Fruit fly (Drosophila melanogaster) whole organism, prepupa: ENCODE results near the gene RhoGAP19D.

Experiments
- Blimp-1 ChIP-seq: fragments of 200-800 bp; sonication (Bioruptor generic); optimal IDR thresholded peaks from 3 replicates; lab custom pipeline; 2017; ENCODE audit warnings: missing biosample characterization, missing genetic modification characterization, mild to moderate bottlenecking, moderate library complexity, missing genetic modification reagents
- CG10631 ChIP-seq: fragments of 200-800 bp; sonication (Bioruptor generic); optimal IDR thresholded peaks from 2 replicates; lab custom pipeline; 2016; ENCODE audit warnings: missing biosample characterization, missing genetic modification characterization
- CG10669 ChIP-seq: fragments of 200-800 bp; sonication (Bioruptor generic); optimal IDR thresholded peaks from 3 replicates; lab custom pipeline; 2018; ENCODE audit warnings: missing biosample characterization, mild to moderate bottlenecking, missing genetic modification characterization, moderate library complexity
- CG11762 ChIP-seq: fragments of 200-800 bp; sonication (Bioruptor generic); optimal IDR thresholded peaks from 3 replicates; lab custom pipeline; 2016; ENCODE audit warnings: missing biosample characterization, missing genetic modification characterization; ENCODE audit not compliant: insufficient read depth
- CG11902 ChIP-seq: fragments of 200-800 bp; sonication (Bioruptor generic); optimal IDR thresholded peaks from 3 replicates; lab custom pipeline; 2016; ENCODE audit warnings: missing biosample characterization, missing genetic modification characterization
- CG15336 ChIP-seq: fragments of 200-800 bp; sonication (Bioruptor generic); IDR thresholded peaks from 2 replicates; pipeline ENCODE4 v1.3.6; 2022; ENCODE audit warnings: missing biosample characterization, missing genetic modification characterization
- CG1621 ChIP-seq: fragments of 200-800 bp; sonication (Bioruptor generic); optimal IDR thresholded peaks from 3 replicates; lab custom pipeline; 2018; ENCODE audit warnings: missing biosample characterization, mild to moderate bottlenecking, missing genetic modification characterization
- CG16779 ChIP-seq: fragments of 200-800 bp; sonication (Bioruptor generic); optimal IDR thresholded peaks from 3 replicates; lab custom pipeline; 2017; ENCODE audit warnings: missing biosample characterization, mild to moderate bottlenecking, missing genetic modification characterization
- CG3032 ChIP-seq: fragments of 200-800 bp; optimal IDR thresholded peaks from 2 replicates; lab custom pipeline; 2019; ENCODE audit warnings: missing biosample characterization, mild to moderate bottlenecking, missing genetic modification characterization, moderate library complexity
- CG31627 ChIP-seq: fragments of 200-800 bp; sonication (Bioruptor generic); optimal IDR thresholded peaks from 3 replicates; lab custom pipeline; 2016; ENCODE audit warnings: missing biosample characterization, missing genetic modification characterization
- CG32006 ChIP-seq: fragments of 200-800 bp; sonication (Bioruptor generic); optimal IDR thresholded peaks from 3 replicates; lab custom pipeline; 2017; ENCODE audit warnings: missing biosample characterization, mild to moderate bottlenecking, missing genetic modification characterization
- CG3919 ChIP-seq: fragments of 200-800 bp; sonication (Bioruptor generic); optimal IDR thresholded peaks from 3 replicates; lab custom pipeline; 2016; ENCODE audit warnings: missing biosample characterization, missing genetic modification characterization
- CG4318 ChIP-seq: fragments of 200-800 bp; sonication (Bioruptor generic); optimal IDR thresholded peaks from 3 replicates; lab custom pipeline; 2017; ENCODE audit warnings: missing biosample characterization, mild to moderate bottlenecking, missing genetic modification characterization
- CG6163 ChIP-seq: fragments of 200-800 bp; sonication (Bioruptor generic); IDR thresholded peaks from 3 replicates; pipeline ENCODE4 v1.3.6; 2022; ENCODE audit warnings: missing biosample characterization, missing genetic modification characterization
- CG6792 ChIP-seq: fragments of 200-800 bp; sonication (Bioruptor generic); optimal IDR thresholded peaks from 3 replicates; lab custom pipeline; 2016; ENCODE audit warnings: missing biosample characterization, missing genetic modification characterization
- CG6854 ChIP-seq: fragments of 200-800 bp; sonication (Bioruptor generic); optimal IDR thresholded peaks from 2 replicates; lab custom pipeline; 2017; ENCODE audit warnings: missing biosample characterization, mild to moderate bottlenecking, missing genetic modification characterization
- CG7368 ChIP-seq: fragments of 200-800 bp; sonication (Bioruptor generic); optimal IDR thresholded peaks from 3 replicates; lab custom pipeline; 2016; ENCODE audit warnings: missing biosample characterization, missing genetic modification characterization
- CG8119 ChIP-seq: fragments of 200-800 bp; sonication (Bioruptor generic); IDR thresholded peaks from 3 replicates; pipeline ENCODE4 v1.3.6; 2022; ENCODE audit warnings: missing biosample characterization, missing genetic modification characterization
- Eip75B ChIP-seq: fragments of 200-800 bp; sonication (Bioruptor generic); optimal IDR thresholded peaks from 3 replicates; lab custom pipeline; 2016; ENCODE audit warnings: missing biosample characterization, missing genetic modification characterization
- Eip78C ChIP-seq: fragments of 200-800 bp; sonication (Bioruptor generic); peaks from one replicate; lab custom pipeline; 2016; ENCODE audit warnings: missing biosample characterization, missing genetic modification characterization
- Ets96B ChIP-seq: fragments of 200-800 bp; optimal IDR thresholded peaks from 2 replicates; lab custom pipeline; 2019; ENCODE audit warnings: missing biosample characterization, mild to moderate bottlenecking, missing genetic modification characterization, moderate library complexity
- Hr38 ChIP-seq: sonication (Bioruptor generic); optimal IDR thresholded peaks from 2 replicates; lab custom pipeline; 2016; ENCODE audit warnings: missing biosample characterization, missing genetic modification characterization
- Hr39 ChIP-seq: fragments of 200-800 bp; sonication (Bioruptor generic); optimal IDR thresholded peaks from 2 replicates; lab custom pipeline; 2016; ENCODE audit warnings: missing biosample characterization, missing genetic modification characterization
- Hr4 ChIP-seq: fragments of 200-800 bp; sonication (Bioruptor generic); optimal IDR thresholded peaks from 3 replicates; lab custom pipeline; 2016; ENCODE audit warnings: missing biosample characterization, missing genetic modification characterization
- Lpt ChIP-seq: fragments of 200-800 bp; sonication (Bioruptor generic); optimal IDR thresholded peaks from 3 replicates; lab custom pipeline; 2016; ENCODE audit warnings: missing biosample characterization, missing genetic modification characterization
- Met ChIP-seq: fragments of 200-800 bp; sonication (Bioruptor generic); optimal IDR thresholded peaks from 3 replicates; lab custom pipeline; 2016; ENCODE audit warnings: missing biosample characterization, missing genetic modification characterization
- OdsH ChIP-seq: fragments of 200-800 bp; sonication (Bioruptor generic); optimal IDR thresholded peaks from 3 replicates; lab custom pipeline; 2016; ENCODE audit warnings: missing biosample characterization, missing genetic modification characterization
- Sox102F ChIP-seq: fragments of 200-800 bp; sonication (Bioruptor generic); optimal IDR thresholded peaks from 2 replicates; lab custom pipeline; 2016; ENCODE audit warnings: missing biosample characterization, mild to moderate bottlenecking, missing genetic modification characterization
- Sox15 ChIP-seq: fragments of 200-800 bp; sonication (Bioruptor generic); optimal IDR thresholded peaks from 3 replicates; lab custom pipeline; 2016; ENCODE audit warnings: missing biosample characterization, missing genetic modification characterization
- achi ChIP-seq: fragments of 200-800 bp; sonication (Bioruptor generic); optimal IDR thresholded peaks from 3 replicates; lab custom pipeline; 2016; ENCODE audit warnings: missing biosample characterization, missing genetic modification characterization
- acj6 ChIP-seq: fragments of 200-800 bp; sonication (Bioruptor generic); optimal IDR thresholded peaks from 3 replicates; lab custom pipeline; 2016; ENCODE audit warnings: missing biosample characterization, missing genetic modification characterization
- cyc ChIP-seq: fragments of 200-800 bp; sonication (Bioruptor generic); optimal IDR thresholded peaks from 3 replicates; lab custom pipeline; 2016; ENCODE audit warnings: missing biosample characterization, missing genetic modification characterization
- eg ChIP-seq: fragments of 200-800 bp; sonication (Bioruptor generic); IDR thresholded peaks from 3 replicates; pipeline ENCODE4 v1.3.6; 2022; ENCODE audit warnings: missing biosample characterization, missing genetic modification characterization
- esn ChIP-seq: fragments of 200-800 bp; sonication (Bioruptor generic); optimal IDR thresholded peaks from 2 replicates; lab custom pipeline; 2016; ENCODE audit warnings: missing biosample characterization, mild to moderate bottlenecking, missing genetic modification characterization, moderate library complexity
- fd59A ChIP-seq: fragments of 200-800 bp; sonication (Bioruptor generic); optimal IDR thresholded peaks from 2 replicates; lab custom pipeline; 2017; ENCODE audit warnings: missing biosample characterization, mild to moderate bottlenecking, missing genetic modification characterization, missing genetic modification reagents
- lz ChIP-seq: fragments of 200-800 bp; sonication (Bioruptor generic); optimal IDR thresholded peaks from 3 replicates; lab custom pipeline; 2016; ENCODE audit warnings: missing biosample characterization, missing genetic modification characterization
- pdm3 ChIP-seq: fragments of 200-800 bp; sonication (Bioruptor generic); optimal IDR thresholded peaks from 3 replicates; lab custom pipeline; 2016; ENCODE audit warnings: missing biosample characterization, missing genetic modification characterization
- salr ChIP-seq, 2 experiments: fragments of 200-800 bp; sonication (Bioruptor generic); optimal IDR thresholded peaks; 3 replicates each; lab custom pipeline; 2016 to 2018; ENCODE audit warnings: missing biosample characterization in 2 of 2, missing genetic modification characterization in 2 of 2, mild to moderate bottlenecking in 1 of 2
- spab ChIP-seq: fragments of 200-800 bp; sonication (Bioruptor generic); optimal IDR thresholded peaks from 2 replicates; lab custom pipeline; 2017; ENCODE audit warnings: missing biosample characterization, mild to moderate bottlenecking, missing genetic modification characterization, missing genetic modification reagents
- svp ChIP-seq: fragments of 200-800 bp; sonication (Bioruptor generic); peaks from one replicate; lab custom pipeline; 2016; ENCODE audit warnings: missing biosample characterization, missing genetic modification characterization
- topi ChIP-seq: fragments of 200-800 bp; sonication (Bioruptor generic); optimal IDR thresholded peaks from 3 replicates; lab custom pipeline; 2016; ENCODE audit warnings: missing biosample characterization, missing genetic modification characterization
- vri ChIP-seq: fragments of 200-800 bp; sonication (Bioruptor generic); optimal IDR thresholded peaks from 3 replicates; lab custom pipeline; 2016; ENCODE audit warnings: missing biosample characterization, mild to moderate bottlenecking, missing genetic modification characterization

The RhoGAP19D gene

dm6 chrX:20433345-20434332, 76.9 kb downstream of the RhoGAP19D start, which contains the start of gene CG1695:
Gene CG1695, plus strand, starts transcription at chrX:20433950.
- TF ChIP-seq cyc (GFP tag; lab: Kevin White, UChicago) (peak; percentile 37), Hr4 (GFP tag; lab: Kevin White, UChicago) (peak; percentile 8), Hr39 (GFP tag; lab: Kevin White, UChicago) (peak; percentile 20), topi (GFP tag; lab: Kevin White, UChicago) (peak; percentile 16), esn (GFP tag; lab: Kevin White, UChicago) (peak; percentile 18), achi (GFP tag; lab: Kevin White, UChicago) (peak; percentile 4), Ets96B (tag; lab: Kevin White, UChicago) (no peak), CG15336 (GFP tag; lab: Robert Waterston, UW) (0 out of 2 replicates have a peak, but pooled peaks have one; percentile 7), CG10669 (GFP tag; lab: Kevin White, UChicago) (no peak), Met (GFP tag; lab: Kevin White, UChicago) (peak; percentile 23), Eip78C (GFP tag; lab: Kevin White, UChicago) (peak; percentile 69), pdm3 (GFP tag; lab: Kevin White, UChicago) (peak; percentile 21), CG31627 (peak; percentile 21), CG11902 (GFP tag; lab: Kevin White, UChicago) (no peak), CG6792 (GFP tag; lab: Kevin White, UChicago) (peak; percentile 32), svp (GFP tag; lab: Kevin White, UChicago) (peak; percentile 69), OdsH (GFP tag; lab: Kevin White, UChicago) (peak; percentile 23), CG32006 (peak; percentile 43), spab (GFP tag; lab: Kevin White, UChicago) (no peak), lz (GFP tag; lab: Kevin White, UChicago) (peak; percentile 5), CG10631 (GFP tag; lab: Kevin White, UChicago) (no peak)
- TF ChIP-seq, all 60 proteins: peak for 16

dm6 chrX:20429482-20430204, 80.9 kb downstream of the RhoGAP19D start, which contains the start of the genes CG11710 and mal:
Gene CG11710, minus strand, starts transcription at chrX:20429673.
Gene mal, plus strand, starts transcription at chrX:20429675.
- TF ChIP-seq Sox102F (GFP tag; lab: Kevin White, UChicago): peak; percentile 83
- TF ChIP-seq esn (GFP tag; lab: Kevin White, UChicago): peak; percentile 89
- peak; percentile 76 for TF ChIP-seq CG31627
- peak; percentile 95 for TF ChIP-seq Eip78C (GFP tag; lab: Kevin White, UChicago)
- TF ChIP-seq Sox15: peak; percentile 74
- peak; percentile 81 for TF ChIP-seq CG32006
- TF ChIP-seq CG4318: no peak
- TF ChIP-seq Eip75B (GFP tag; lab: Kevin White, UChicago): peak; percentile 80
- TF ChIP-seq Met (GFP tag; lab: Kevin White, UChicago): peak; percentile 90
- peak; percentile 87 for TF ChIP-seq cyc (GFP tag; lab: Kevin White, UChicago)
- peak; percentile 84 for TF ChIP-seq CG3032 (tag; lab: Kevin White, UChicago)
- TF ChIP-seq vri: no peak
- peak; percentile 85 for TF ChIP-seq CG8119 (GFP tag; lab: Robert Waterston, UW)
- no peak for TF ChIP-seq Hr38
- peak; percentile 74 for TF ChIP-seq CG6792 (GFP tag; lab: Kevin White, UChicago)
- TF ChIP-seq CG3919 (GFP tag; lab: Kevin White, UChicago): peak; percentile 84
- peak; percentile 83 for TF ChIP-seq Hr39 (GFP tag; lab: Kevin White, UChicago)
- peak; percentile 80 for TF ChIP-seq acj6 (GFP tag; lab: Kevin White, UChicago)
- TF ChIP-seq Lpt (GFP tag; lab: Kevin White, UChicago): peak; percentile 65
- peak; percentile 78; the same call in 2 of the 3 replicates for TF ChIP-seq eg (GFP tag; lab: Robert Waterston, UW)
- TF ChIP-seq CG15336 (GFP tag; lab: Robert Waterston, UW): peak; percentile 84
- TF ChIP-seq CG16779 (tag; lab: Kevin White, UChicago): no peak
- peak; percentile 76 for TF ChIP-seq CG6854 (GFP tag; lab: Kevin White, UChicago)
- TF ChIP-seq CG11762 (GFP tag; lab: Kevin White, UChicago): peak; percentile 76
- peak; percentile 87 for TF ChIP-seq lz (GFP tag; lab: Kevin White, UChicago)
- TF ChIP-seq CG7368 (GFP tag; lab: Kevin White, UChicago): peak; percentile 77
- no peak for TF ChIP-seq fd59A (GFP tag; lab: Kevin White, UChicago)
- peak; percentile 86 for TF ChIP-seq Hr4 (GFP tag; lab: Kevin White, UChicago)
- no peak for TF ChIP-seq achi (GFP tag; lab: Kevin White, UChicago)
- TF ChIP-seq svp (GFP tag; lab: Kevin White, UChicago): no peak
- peak; percentile 61; the same call in 1 of the 3 replicates for TF ChIP-seq CG6163 (GFP tag; lab: Robert Waterston, UW)
- TF ChIP-seq topi (GFP tag; lab: Kevin White, UChicago): peak; percentile 89
- no peak for TF ChIP-seq salr (GFP tag; optimal IDR thresholded peaks at IDR 0.05; lab: Kevin White, UChicago)
- TF ChIP-seq CG1621: peak; percentile 72
- peak; percentile 78 for TF ChIP-seq OdsH (GFP tag; lab: Kevin White, UChicago)
- peak; percentile 74 for TF ChIP-seq Blimp-1 (GFP tag; lab: Kevin White, UChicago)
- TF ChIP-seq Ets96B (tag; lab: Kevin White, UChicago): peak; percentile 82
